Worm (Caenorhabditis elegans) whole organism, early embryonic: ENCODE data around the gene eak-4.

Experiments
- aly-1 ChIP-seq: sonication (generic microtip); optimal IDR thresholded peaks from 2 replicates; lab custom pipeline; 2016; ENCODE audit warnings: missing genetic modification characterization, missing compliant biosample characterization
- ama-1 ChIP-seq: fragments of 150-350 bp; optimal IDR thresholded peaks from 2 replicates; lab custom pipeline; 2014
- ceh-13 ChIP-seq: fragments of 200-800 bp; sonication (Bioruptor generic); optimal IDR thresholded peaks from 2 replicates; lab custom pipeline; 2018; ENCODE audit warnings: mild to moderate bottlenecking, missing genetic modification characterization, missing compliant biosample characterization
- ets-7 ChIP-seq: sonication (generic microtip); optimal IDR thresholded peaks from 2 replicates; lab custom pipeline; 2016; ENCODE audit warnings: missing genotype, missing genetic modification characterization, missing compliant biosample characterization
- flt-1 ChIP-seq: fragments of 200-800 bp; sonication (Bioruptor generic); IDR thresholded peaks from 2 replicates; pipeline ENCODE4 v1.3.6; 2022; ENCODE audit warnings: missing genetic modification characterization, missing compliant biosample characterization
- hmg-4 ChIP-seq: fragments of 200-800 bp; sonication (Bioruptor generic); optimal IDR thresholded peaks from 2 replicates; lab custom pipeline; 2018; ENCODE audit warnings: mild to moderate bottlenecking, missing genetic modification characterization, missing compliant biosample characterization
- scrt-1 ChIP-seq: fragments of 200-800 bp; sonication (Bioruptor generic); IDR thresholded peaks from 2 replicates; pipeline ENCODE4 v1.3.6; 2022; ENCODE audit warnings: missing genetic modification characterization, missing compliant biosample characterization
- sea-1 ChIP-seq: fragments of 200-800 bp; sonication (Bioruptor generic); conservative IDR thresholded peaks from 2 replicates; pipeline ENCODE4 v1.3.6; 2022; ENCODE audit warnings: missing genetic modification characterization, missing compliant biosample characterization
- tbx-37 ChIP-seq: fragments of 200-800 bp; sonication (Bioruptor generic); conservative IDR thresholded peaks from 2 replicates; pipeline ENCODE4 v1.3.6; 2022; ENCODE audit warnings: missing genetic modification reagents, missing genetic modification characterization, missing compliant biosample characterization
- tra-4 ChIP-seq: sonication (generic microtip); optimal IDR thresholded peaks from 2 replicates; lab custom pipeline; 2017; ENCODE audit warnings: missing genetic modification characterization, missing compliant biosample characterization

ce11 chrIV:12487194-12487593, 38.1 kb downstream of the eak-4 start, which contains the start of gene sru-26:
- TF ChIP-seq tra-4 (no peak), flt-1 (GFP tag; lab: Robert Waterston, UW) (no peak), hmg-4 (no peak), ama-1 (lab: Kevin White, UChicago) (no peak), scrt-1 (GFP tag; lab: Robert Waterston, UW) (no peak), tbx-37 (GFP tag; lab: Robert Waterston, UW) (no peak), ets-7 (no peak), sea-1 (GFP tag; lab: Robert Waterston, UW) (no peak), aly-1 (tag; lab: Kevin White, UChicago) (no peak), ceh-13 (GFP tag; lab: Kevin White, UChicago) (no peak)
